Fruit fly (Drosophila melanogaster): Measurements from ENCODE around the gene CG4476.

DNA sequence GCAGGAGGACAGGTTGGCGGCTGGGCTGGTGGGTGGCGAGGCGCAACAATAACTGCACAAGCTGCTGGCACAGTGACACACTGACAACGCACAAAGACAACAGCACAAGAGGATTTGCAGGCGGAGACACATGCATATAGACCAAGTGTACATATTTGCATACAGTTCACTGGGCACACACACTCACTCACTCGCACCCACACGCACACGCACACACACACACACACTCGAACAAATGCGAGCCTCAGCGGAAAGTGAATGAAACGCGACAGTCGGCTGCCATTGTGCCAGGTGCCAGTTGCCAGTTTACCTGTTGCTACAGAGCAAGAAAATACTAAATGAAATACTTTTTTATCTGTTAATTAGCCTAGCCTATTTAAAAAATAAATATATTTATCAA lies 43.5 kb downstream of the CG4476 start:
- TF ChIP-seq CG7101 (tag; optimal IDR thresholded peaks at IDR 0.05) (no peak), toe (GFP tag; optimal IDR thresholded peaks at IDR 0.05) (no peak), pad (GFP tag; optimal IDR thresholded peaks at IDR 0.05) (no peak), CG11617 (GFP tag; optimal IDR thresholded peaks at IDR 0.05) (no peak), CG33017 (tag; optimal IDR thresholded peaks at IDR 0.05) (no peak), ovo (GFP tag; optimal IDR thresholded peaks at IDR 0.05) (no peak), bab1 (GFP tag; optimal IDR thresholded peaks at IDR 0.05) (no peak), Clk (GFP tag; optimal IDR thresholded peaks at IDR 0.05) (no peak), cic (GFP tag; optimal IDR thresholded peaks at IDR 0.05) (no peak), CG12768 (GFP tag; optimal IDR thresholded peaks at IDR 0.05) (no peak), cnc (optimal IDR thresholded peaks at IDR 0.05) (no peak)
